Worm (Caenorhabditis elegans) whole organism, young adult: ENCODE results near the gene C09G5.13.
A peak's percentile ranks its signal among the peaks of the same experiment; 100 is the strongest.

Experiments used
- B0019.2 ChIP-seq: fragments of 200-800 bp; sonication (Bioruptor generic); conservative IDR thresholded peaks from 2 replicates; pipeline ENCODE4 v1.3.6; 2022; ENCODE audit warnings: missing genetic modification reagents, missing genetic modification characterization, missing compliant biosample characterization
- Y79H2A.3 ChIP-seq: fragments of 200-800 bp; sonication (Bioruptor generic); conservative IDR thresholded peaks from 2 replicates; pipeline ENCODE4 v1.3.6; 2022; ENCODE audit warnings: missing genetic modification reagents, missing genetic modification characterization, missing compliant biosample characterization
- attf-5 ChIP-seq: fragments of 200-800 bp; sonication (Bioruptor generic); optimal IDR thresholded peaks from 2 replicates; lab custom pipeline; 2018; ENCODE audit warnings: mild to moderate bottlenecking, missing genetic modification characterization, missing compliant biosample characterization
- bed-2 ChIP-seq: fragments of 200-800 bp; sonication (Bioruptor generic); IDR thresholded peaks from 2 replicates; pipeline ENCODE4 v1.3.6; 2022; ENCODE audit warnings: missing genetic modification reagents, missing genetic modification characterization, missing compliant biosample characterization
- ccch-3 ChIP-seq: fragments of 200-800 bp; sonication (Bioruptor generic); optimal IDR thresholded peaks from 2 replicates; lab custom pipeline; 2018; ENCODE audit warnings: mild to moderate bottlenecking, missing genetic modification characterization, missing compliant biosample characterization
- efl-1 ChIP-seq: fragments of 150-350 bp; optimal IDR thresholded peaks from 2 replicates; lab custom pipeline; 2014; ENCODE audit warnings: missing biosample characterization, missing genetic modification reagents, missing genetic modification characterization
- hrde-1 ChIP-seq: sonication (generic microtip); optimal IDR thresholded peaks from 2 replicates; lab custom pipeline; 2016; ENCODE audit warnings: missing genetic modification characterization, mild to moderate bottlenecking, missing compliant biosample characterization, moderate library complexity, missing genotype, missing genetic modification reagents, borderline replicate concordance
- nfya-2 ChIP-seq: fragments of 200-800 bp; sonication (Bioruptor generic); IDR thresholded peaks from 2 replicates; pipeline ENCODE4 v1.3.6; 2022; ENCODE audit warnings: missing genetic modification reagents, missing genetic modification characterization, missing compliant biosample characterization
- snpc-1.1 ChIP-seq: sonication (generic microtip); optimal IDR thresholded peaks from 2 replicates; lab custom pipeline; 2017; ENCODE audit warnings: missing genetic modification characterization, mild to moderate bottlenecking, missing compliant biosample characterization, antibody characterized with exemption, moderate library complexity, missing genotype, missing genetic modification reagents; ENCODE audit not compliant: insufficient read depth
- snpc-4 ChIP-seq, 5 experiments: fragments of 150-350 bp in 1 of 5; sonication (generic microtip) in 4 of 5; optimal IDR thresholded peaks; 2 replicates each; lab custom pipeline; 2014 to 2018; ENCODE audit warnings: missing genetic modification characterization in 5 of 5, missing biosample characterization in 3 of 5, antibody characterized with exemption in 2 of 5, mild to moderate bottlenecking in 2 of 5, missing compliant biosample characterization in 2 of 5, missing genotype in 2 of 5, moderate library complexity in 2 of 5, missing genetic modification reagents in 1 of 5

C09G5.13 gene

ce11 chrII:10766773-10767172 is 49.5 kb downstream of the C09G5.13 start:
- TF ChIP-seq ccch-3 (no peak), hrde-1 (tag; lab: Kevin White, UChicago) (no peak), B0019.2 (no peak), efl-1 (GFP tag; lab: Kevin White, UChicago) (no peak), nfya-2 (GFP tag; lab: Robert Waterston, UW) (no peak), snpc-1.1 (tag; lab: Kevin White, UChicago) (no peak), Y79H2A.3 (no peak), attf-5 (GFP tag; lab: Kevin White, UChicago) (no peak)

- TF ChIP-seq snpc-1.1 (tag; lab: Kevin White, UChicago) (peak; percentile 65), bed-2 (GFP tag; lab: Robert Waterston, UW) (no peak), snpc-4 (GFP tag; optimal IDR thresholded peaks at IDR 0.05; lab: Kevin White, UChicago) (no peak), snpc-4 (tag; optimal IDR thresholded peaks at IDR 0.05; lab: Kevin White, UChicago) (peak in 2 of 4 experiments; percentile 29 to 57)
These were observed 50.8 kb downstream of the C09G5.13 start for ce11 chrII:10767977-10768376.
